Worm (Caenorhabditis elegans) whole organism, late embryonic: Measurements from ENCODE around the gene R01H2.7.
A peak's percentile ranks its signal among the peaks of the same experiment; 100 is the strongest.

Source experiments
- T23F11.4 ChIP-seq: fragments of 200-800 bp; sonication (Bioruptor generic); optimal IDR thresholded peaks from 2 replicates; lab custom pipeline; 2018; ENCODE audit warnings: mild to moderate bottlenecking, missing genetic modification characterization, missing compliant biosample characterization
- ahr-1 ChIP-seq: sonication (generic microtip); optimal IDR thresholded peaks from 2 replicates; lab custom pipeline; 2016; ENCODE audit warnings: missing genetic modification characterization, missing compliant biosample characterization
- ceh-18 ChIP-seq: sonication (generic microtip); optimal IDR thresholded peaks from 2 replicates; lab custom pipeline; 2016; ENCODE audit warnings: missing genetic modification characterization, missing compliant biosample characterization
- ceh-2 ChIP-seq: sonication (generic microtip); optimal IDR thresholded peaks from 2 replicates; lab custom pipeline; 2016; ENCODE audit warnings: missing genotype, missing genetic modification characterization, missing compliant biosample characterization
- ceh-22 ChIP-seq: sonication (generic microtip); optimal IDR thresholded peaks from 2 replicates; lab custom pipeline; 2017; ENCODE audit warnings: missing biosample characterization, missing genetic modification characterization
- ceh-31 ChIP-seq: sonication (generic microtip); optimal IDR thresholded peaks from 2 replicates; lab custom pipeline; 2016; ENCODE audit warnings: missing genetic modification characterization, missing compliant biosample characterization
- ceh-34 ChIP-seq: sonication (generic microtip); optimal IDR thresholded peaks from 2 replicates; lab custom pipeline; 2016; ENCODE audit warnings: mild to moderate bottlenecking, missing genetic modification characterization, missing compliant biosample characterization
- ceh-6 ChIP-seq: fragments of 200-800 bp; sonication (Bioruptor generic); optimal IDR thresholded peaks from 2 replicates; lab custom pipeline; 2018; ENCODE audit warnings: mild to moderate bottlenecking, missing genetic modification characterization, missing compliant biosample characterization
- che-1 ChIP-seq: sonication (generic microtip); optimal IDR thresholded peaks from 2 replicates; lab custom pipeline; 2016; ENCODE audit warnings: mild to moderate bottlenecking, missing genetic modification characterization, missing compliant biosample characterization
- dve-1 ChIP-seq: sonication (generic microtip); optimal IDR thresholded peaks from 2 replicates; lab custom pipeline; 2017; ENCODE audit warnings: antibody characterized with exemption, mild to moderate bottlenecking, missing genetic modification characterization, missing compliant biosample characterization
- elt-2 ChIP-seq: sonication (generic microtip); optimal IDR thresholded peaks from 2 replicates; lab custom pipeline; 2016; ENCODE audit warnings: missing genetic modification reagents, missing genetic modification characterization, missing compliant biosample characterization
- elt-4 ChIP-seq: sonication (generic microtip); optimal IDR thresholded peaks from 2 replicates; lab custom pipeline; 2016; ENCODE audit warnings: missing genetic modification characterization, missing compliant biosample characterization
- fax-1 ChIP-seq: sonication (generic microtip); optimal IDR thresholded peaks from 2 replicates; lab custom pipeline; 2016; ENCODE audit warnings: missing genotype, missing genetic modification characterization, missing compliant biosample characterization
- fkh-10 ChIP-seq: fragments of 150-350 bp; optimal IDR thresholded peaks from 2 replicates; lab custom pipeline; 2014; ENCODE audit warnings: missing biosample characterization, missing genetic modification reagents, missing genetic modification characterization
- gmeb-2 ChIP-seq: sonication (generic microtip); optimal IDR thresholded peaks from 2 replicates; lab custom pipeline; 2016; ENCODE audit warnings: missing genetic modification characterization, inconsistent platforms, missing compliant biosample characterization
- hlh-13 ChIP-seq: fragments of 200-800 bp; sonication (Bioruptor generic); optimal IDR thresholded peaks from 2 replicates; lab custom pipeline; 2018; ENCODE audit warnings: mild to moderate bottlenecking, missing genetic modification characterization, missing compliant biosample characterization
- hlh-8 ChIP-seq: sonication (generic microtip); optimal IDR thresholded peaks from 2 replicates; lab custom pipeline; 2016; ENCODE audit warnings: missing genotype, missing genetic modification characterization, missing compliant biosample characterization
- madf-2 ChIP-seq: sonication (generic microtip); optimal IDR thresholded peaks from 2 replicates; lab custom pipeline; 2017; ENCODE audit warnings: missing genetic modification characterization, missing compliant biosample characterization
- mec-3 ChIP-seq: sonication (generic microtip); optimal IDR thresholded peaks from 2 replicates; lab custom pipeline; 2016; ENCODE audit warnings: borderline replicate concordance, missing genetic modification characterization, missing compliant biosample characterization
- nfya-1 ChIP-seq: sonication (generic microtip); optimal IDR thresholded peaks from 2 replicates; lab custom pipeline; 2017; ENCODE audit warnings: missing genetic modification characterization, mild to moderate bottlenecking, missing compliant biosample characterization, antibody characterized with exemption, moderate library complexity
- npax-4 ChIP-seq: sonication (generic microtip); optimal IDR thresholded peaks from 2 replicates; lab custom pipeline; 2016; ENCODE audit warnings: missing genetic modification characterization, missing compliant biosample characterization
- odd-2 ChIP-seq: sonication (generic microtip); optimal IDR thresholded peaks from 2 replicates; lab custom pipeline; 2017; ENCODE audit warnings: antibody characterized with exemption, mild to moderate bottlenecking, missing genetic modification characterization, missing compliant biosample characterization
- pax-1 ChIP-seq: fragments of 150-350 bp; optimal IDR thresholded peaks from 2 replicates; lab custom pipeline; 2014; ENCODE audit warnings: missing biosample characterization, missing genetic modification characterization
- pha-4 ChIP-seq: fragments of 150-350 bp; optimal IDR thresholded peaks from 2 replicates; lab custom pipeline; 2018; ENCODE audit warnings: missing biosample characterization, missing genetic modification reagents, missing genetic modification characterization
- pros-1 ChIP-seq: fragments of 150-350 bp; optimal IDR thresholded peaks from 2 replicates; lab custom pipeline; 2014; ENCODE audit warnings: missing biosample characterization, missing genetic modification reagents, missing genetic modification characterization
- sdc-2 ChIP-seq: sonication (generic microtip); optimal IDR thresholded peaks from 2 replicates; lab custom pipeline; 2016; ENCODE audit warnings: missing genotype, missing genetic modification characterization, missing compliant biosample characterization
- sox-2 ChIP-seq: fragments of 200-800 bp; sonication (Bioruptor generic); IDR thresholded peaks from 2 replicates; pipeline ENCODE4 v1.3.6; 2022; ENCODE audit warnings: missing genetic modification reagents, missing genetic modification characterization, missing compliant biosample characterization
- syd-9 ChIP-seq: sonication (generic microtip); optimal IDR thresholded peaks from 2 replicates; lab custom pipeline; 2016; ENCODE audit warnings: mild to moderate bottlenecking, missing genetic modification characterization, moderate library complexity, missing compliant biosample characterization
- tbx-7 ChIP-seq: sonication (generic microtip); optimal IDR thresholded peaks from 2 replicates; lab custom pipeline; 2016; ENCODE audit warnings: missing genotype, missing genetic modification characterization, missing compliant biosample characterization
- ttx-3 ChIP-seq: sonication (generic microtip); optimal IDR thresholded peaks from 2 replicates; lab custom pipeline; 2016; ENCODE audit warnings: missing genetic modification reagents, missing genetic modification characterization, missing compliant biosample characterization
- unc-3 ChIP-seq, 2 experiments: fragments of 200-800 bp in 1 of 2; sonication (Bioruptor generic) in 1 of 2; sonication (generic microtip) in 1 of 2; conservative IDR thresholded peaks in 1 of 2; optimal IDR thresholded peaks in 1 of 2; 2 replicates each; pipeline versions ENCODE4 v1.3.6 to Lab custom; 2016 to 2022; ENCODE audit warnings: missing compliant biosample characterization in 2 of 2, missing genetic modification characterization in 2 of 2, missing genetic modification reagents in 1 of 2
- unc-42 ChIP-seq: sonication (generic microtip); optimal IDR thresholded peaks from 2 replicates; lab custom pipeline; 2016; ENCODE audit warnings: missing genotype, missing genetic modification characterization, missing compliant biosample characterization
- zip-5 ChIP-seq: sonication (generic microtip); optimal IDR thresholded peaks from 2 replicates; lab custom pipeline; 2016; ENCODE audit warnings: missing genetic modification characterization, missing compliant biosample characterization

The R01H2.7 gene

ce11 chrIII:7069981-7070380 lies 24.4 kb upstream of the R01H2.7 start, which contains the start of gene tmem-17:
Gene tmem-17, plus strand, starts transcription at chrIII:7070281.
- TF ChIP-seq npax-4 (tag; lab: Kevin White, UChicago), result no peak
- no peak for TF ChIP-seq hlh-13 (GFP tag; lab: Kevin White, UChicago)
- TF ChIP-seq, all 69 proteins: peak for 0

DNA sequence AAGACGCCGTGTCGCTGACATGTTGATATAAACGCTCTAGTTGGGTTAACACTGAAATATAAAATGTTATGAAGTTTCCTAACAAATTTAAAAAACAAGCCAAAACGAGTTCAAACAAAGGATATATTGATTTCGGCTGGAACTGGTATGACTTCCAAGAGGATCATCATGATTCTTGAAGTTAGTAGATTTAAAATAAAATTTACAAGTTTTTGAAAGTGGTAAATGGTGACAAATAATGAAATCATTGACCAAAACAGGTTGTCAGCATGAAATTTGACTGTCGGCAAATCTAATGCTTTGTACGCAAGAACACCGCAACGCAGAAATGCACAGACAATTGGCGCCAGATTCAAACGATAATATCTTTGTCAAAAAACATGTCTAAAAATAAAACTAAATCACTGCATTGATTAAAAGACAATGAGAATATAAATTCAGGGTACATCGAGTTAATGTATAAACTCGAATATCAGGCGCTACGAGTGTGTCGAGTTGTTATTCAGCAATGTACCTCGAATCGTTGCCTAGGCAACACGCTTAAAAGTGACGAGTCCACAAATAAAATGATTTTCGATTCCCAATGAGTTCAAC lies 23.1 kb upstream of the R01H2.7 start, which contains the start of the genes ubc-18 and R01H2.8:
ubc-18 (minus strand) TSS at position 51 of the 594 bp plus-strand sequence.
R01H2.8 (plus strand) TSS at position 544 of the 594 bp plus-strand sequence.
- TF ChIP-seq nfya-1 (peak; percentile 38), npax-4 (tag; lab: Kevin White, UChicago) (no peak)
- TF ChIP-seq, all 69 proteins: peak for 1

DNA sequence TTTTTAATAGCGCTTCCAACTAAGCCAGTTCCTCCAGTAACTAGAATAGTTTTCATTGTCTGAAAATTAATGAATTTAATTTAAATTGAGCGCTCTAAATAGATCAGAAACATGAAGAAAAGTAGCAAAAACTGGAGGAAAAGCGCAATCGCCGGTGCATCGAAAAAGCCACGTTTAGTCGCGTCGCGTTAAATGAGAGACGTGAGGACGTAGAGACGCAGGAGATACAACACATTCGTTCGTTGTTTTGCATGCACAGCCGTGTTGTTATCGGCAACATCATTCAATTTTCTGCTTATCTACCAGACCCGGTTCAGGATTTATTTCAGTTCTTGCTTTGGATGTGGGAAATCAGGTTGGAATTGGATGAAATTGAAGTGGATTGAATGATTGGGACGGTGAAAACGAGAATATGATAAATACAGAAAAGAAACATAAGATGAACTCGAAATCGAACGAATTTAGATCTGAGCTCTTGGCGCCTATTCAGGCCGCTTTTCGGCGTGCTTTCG lies 21.9 kb upstream of the R01H2.7 start, which contains the start of gene ger-1:
ger-1 (minus strand) TSS at position 93 of the 512 bp plus-strand sequence.
- TF ChIP-seq che-1 (tag; lab: Kevin White, UChicago) (no peak), unc-42 (tag; lab: Kevin White, UChicago) (no peak), hlh-8 (tag; lab: Kevin White, UChicago) (no peak), pax-1 (tag; lab: Kevin White, UChicago) (no peak), nfya-1 (no peak), hlh-13 (GFP tag; lab: Kevin White, UChicago) (no peak), dve-1 (tag; lab: Kevin White, UChicago) (no peak), sdc-2 (no peak), ceh-6 (GFP tag; lab: Kevin White, UChicago) (no peak), madf-2 (no peak), unc-3 (GFP tag; conservative IDR thresholded peaks at IDR 0.05; lab: Robert Waterston, UW) (no peak), unc-3 (tag; optimal IDR thresholded peaks at IDR 0.05; lab: Kevin White, UChicago) (no peak), T23F11.4 (GFP tag; lab: Kevin White, UChicago) (no peak)

DNA sequence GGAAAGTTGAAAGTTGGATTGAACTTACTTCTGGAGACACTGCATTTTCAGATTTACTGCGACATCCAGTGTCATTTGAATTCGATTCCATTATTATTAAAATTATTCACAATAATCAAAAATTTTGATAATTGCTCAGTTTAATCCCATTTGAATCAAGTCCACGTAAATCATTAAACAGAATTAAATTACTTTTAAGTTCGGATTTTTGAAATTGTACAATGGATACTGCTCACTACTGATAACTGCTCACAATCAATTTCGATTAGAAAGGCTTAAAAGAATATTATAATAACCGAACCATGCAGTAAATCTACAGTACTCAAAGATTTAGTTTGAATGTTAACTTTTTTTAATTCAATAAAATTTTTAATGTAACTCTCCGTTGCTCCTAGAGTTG lies 18.6 kb upstream of the R01H2.7 start, which contains the start of gene R01H2.4:
R01H2.4 (minus strand) TSS at position 101 of the 400 bp plus-strand sequence.
- TF ChIP-seq tbx-7 (tag; lab: Kevin White, UChicago), result no peak
- TF ChIP-seq ceh-6 (GFP tag; lab: Kevin White, UChicago), result no peak
- no peak for TF ChIP-seq madf-2
- no peak for TF ChIP-seq npax-4 (tag; lab: Kevin White, UChicago)
- no peak for TF ChIP-seq ttx-3 (tag; lab: Kevin White, UChicago)
- TF ChIP-seq fax-1, result no peak
- TF ChIP-seq elt-4, result no peak

DNA sequence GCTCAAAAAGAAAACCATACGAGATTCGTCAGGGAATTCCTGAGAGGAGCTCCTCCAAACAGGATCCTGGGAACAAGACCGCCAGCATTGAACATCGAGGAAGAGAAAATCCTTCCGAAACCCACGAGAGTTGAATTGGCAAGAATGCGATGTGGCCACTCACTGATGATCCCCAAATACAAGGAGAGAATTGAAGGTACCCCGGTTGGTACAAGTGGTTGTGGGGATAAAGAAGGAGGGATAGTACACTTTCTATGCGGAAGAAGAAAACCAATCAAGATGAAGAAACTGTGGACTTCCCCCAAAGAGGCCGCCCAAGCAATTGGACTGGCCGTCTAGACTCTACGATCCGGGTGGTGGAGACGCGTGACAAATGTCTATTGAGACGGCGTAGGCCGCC lies 17.5 kb upstream of the R01H2.7 start:
- TF ChIP-seq syd-9 (no peak), ttx-3 (tag; lab: Kevin White, UChicago) (no peak), ceh-2 (tag; lab: Kevin White, UChicago) (no peak), zip-5 (tag; lab: Kevin White, UChicago) (no peak), pros-1 (tag; lab: Kevin White, UChicago) (no peak), ceh-18 (tag; lab: Kevin White, UChicago) (no peak), fkh-10 (GFP tag; lab: Kevin White, UChicago) (no peak), dve-1 (tag; lab: Kevin White, UChicago) (no peak), ahr-1 (tag; lab: Kevin White, UChicago) (no peak), elt-2 (no peak)

- TF ChIP-seq mec-3 (tag; lab: Kevin White, UChicago) (no peak), pax-1 (tag; lab: Kevin White, UChicago) (no peak), npax-4 (tag; lab: Kevin White, UChicago) (no peak), gmeb-2 (no peak), odd-2 (no peak), elt-2 (no peak), sox-2 (GFP tag; lab: Robert Waterston, UW) (no peak), ceh-31 (tag; lab: Kevin White, UChicago) (no peak), zip-5 (tag; lab: Kevin White, UChicago) (no peak), pha-4 (tag; lab: Kevin White, UChicago) (no peak), hlh-13 (GFP tag; lab: Kevin White, UChicago) (no peak), pros-1 (tag; lab: Kevin White, UChicago) (no peak), madf-2 (no peak), ceh-34 (tag; lab: Kevin White, UChicago) (no peak), ceh-22 (tag; lab: Kevin White, UChicago) (no peak)
These were observed 17.0 kb upstream of the R01H2.7 start, which contains the start of gene R01H2.1 for ce11 chrIII:7062580-7062979. Gene R01H2.1, plus strand, starts transcription at chrIII:7062880.
